Fruit fly (Drosophila melanogaster): Measurements from ENCODE around the gene CG16952.

The CG16952 gene

dm6 chrX:15870777-15871757 lies 1.1 kb downstream of the CG16952 start (continued):
- no peak for TF ChIP-seq CG17612 (GFP tag; IDR thresholded peaks at IDR 0.05)
- peak; percentile 25 for TF ChIP-seq Sry-δ (GFP tag; optimal IDR thresholded peaks at IDR 0.05)
- peak; percentile 77 for TF ChIP-seq Awh (GFP tag; IDR thresholded peaks at IDR 0.05)
- no peak for TF ChIP-seq ac (GFP tag; optimal IDR thresholded peaks at IDR 0.05)
- TF ChIP-seq Elba2 (GFP tag; optimal IDR thresholded peaks at IDR 0.05): peak; percentile 74
- TF ChIP-seq Adf1 (GFP tag; IDR thresholded peaks at IDR 0.05): 0 out of 2 replicates have a peak, but pooled peaks have one; percentile 18
- peak; percentile 10 for TF ChIP-seq CG12155 (GFP tag; optimal IDR thresholded peaks at IDR 0.05)
- peak; percentile 67 for TF ChIP-seq CG12104 (GFP tag; optimal IDR thresholded peaks at IDR 0.05)
- peak; percentile 24 for TF ChIP-seq NC2α (GFP tag; optimal IDR thresholded peaks at IDR 0.05)
- TF ChIP-seq CG11723 (GFP tag; optimal IDR thresholded peaks at IDR 0.05): no peak
- peak; percentile 33 for TF ChIP-seq Mes4 (GFP tag; optimal IDR thresholded peaks at IDR 0.05)
- TF ChIP-seq CG5953 (GFP tag; IDR thresholded peaks at IDR 0.05): 0 out of 2 replicates have a peak, but pooled peaks have one; percentile 9
- TF ChIP-seq TFAM (GFP tag; optimal IDR thresholded peaks at IDR 0.05): no peak
- peak; percentile 13 for TF ChIP-seq CG7786 (GFP tag; optimal IDR thresholded peaks at IDR 0.05)
- TF ChIP-seq crp (GFP tag; optimal IDR thresholded peaks at IDR 0.05): no peak
- peak; percentile 15 for TF ChIP-seq Myb (GFP tag; optimal IDR thresholded peaks at IDR 0.05)
- TF ChIP-seq chn (GFP tag; optimal IDR thresholded peaks at IDR 0.05): no peak
- peak; percentile 31 for TF ChIP-seq Side (GFP tag; optimal IDR thresholded peaks at IDR 0.05)
- TF ChIP-seq gce (GFP tag; IDR thresholded peaks at IDR 0.05): peak; percentile 25; the same call in 1 of the 3 replicates
- no peak for TF ChIP-seq zen (tag; optimal IDR thresholded peaks at IDR 0.05)
- 0 out of 3 replicates have a peak, but pooled peaks have one; percentile 51 for TF ChIP-seq otp (GFP tag; IDR thresholded peaks at IDR 0.05)
- peak; percentile 54 for TF ChIP-seq CG18764 (GFP tag; optimal IDR thresholded peaks at IDR 0.05)
- peak; percentile 68 for TF ChIP-seq CG30020 (tag; optimal IDR thresholded peaks at IDR 0.05)
- peak; percentile 78 for TF ChIP-seq CG17359 (tag; optimal IDR thresholded peaks at IDR 0.05)
- TF ChIP-seq wek (GFP tag; optimal IDR thresholded peaks at IDR 0.05): peak; percentile 90
- TF ChIP-seq CG10979 (tag; optimal IDR thresholded peaks at IDR 0.05): no peak
- peak; percentile 60 for TF ChIP-seq CG12744 (GFP tag; optimal IDR thresholded peaks at IDR 0.05)
- peak; percentile 1 for TF ChIP-seq zfh2 (GFP tag; optimal IDR thresholded peaks at IDR 0.05)
- peak in 1 of 2 experiments; percentile 49 for TF ChIP-seq Hr51 (GFP tag; optimal IDR thresholded peaks at IDR 0.05)
- peak; percentile 71 for TF ChIP-seq kah (GFP tag; optimal IDR thresholded peaks at IDR 0.05)
- TF ChIP-seq PHDP (tag; optimal IDR thresholded peaks at IDR 0.05): peak; percentile 69
- TF ChIP-seq psq (GFP tag; optimal IDR thresholded peaks at IDR 0.05): peak; percentile 3
- peak; percentile 57 for TF ChIP-seq CG2120 (GFP tag; optimal IDR thresholded peaks at IDR 0.05)
- TF ChIP-seq mam (GFP tag; optimal IDR thresholded peaks at IDR 0.05): peak; percentile 4
- TF ChIP-seq CG1024 (GFP tag; IDR thresholded peaks at IDR 0.05): 0 out of 2 replicates have a peak, but pooled peaks have one; percentile 2
- peak; percentile 90 for TF ChIP-seq Fer1 (GFP tag; optimal IDR thresholded peaks at IDR 0.05)
- TF ChIP-seq fd64A (GFP tag; optimal IDR thresholded peaks at IDR 0.05): peak; percentile 63
- peak; percentile 77 for TF ChIP-seq CG10209 (GFP tag; optimal IDR thresholded peaks at IDR 0.05)
- TF ChIP-seq fu2 (GFP tag; optimal IDR thresholded peaks at IDR 0.05): no peak
- no peak for TF ChIP-seq tna (GFP tag; IDR thresholded peaks at IDR 0.05; ENCODE audit: partially characterized antibody)
- no peak for TF ChIP-seq Chrac-16 (GFP tag; optimal IDR thresholded peaks at IDR 0.05)
- peak; percentile 43 for TF ChIP-seq CHES-1-like (GFP tag; optimal IDR thresholded peaks at IDR 0.05)
- TF ChIP-seq pan (optimal IDR thresholded peaks at IDR 0.05): no peak
- TF ChIP-seq pan (GFP tag; optimal IDR thresholded peaks at IDR 0.05 in 1 of 2, IDR thresholded peaks at IDR 0.05 in 1 of 2): peak in 1 of 2 experiments; percentile 23
- peak; percentile 41 for TF ChIP-seq salm (tag; optimal IDR thresholded peaks at IDR 0.05)
- TF ChIP-seq CG15514 (GFP tag; optimal IDR thresholded peaks at IDR 0.05): peak; percentile 78
- peak; percentile 53 for TF ChIP-seq CG2202 (tag; optimal IDR thresholded peaks at IDR 0.05)
- peak; percentile 68 for TF ChIP-seq CG33213 (GFP tag; optimal IDR thresholded peaks at IDR 0.05)

All from whole organism, embryonic.